Fruit fly (Drosophila melanogaster): ENCODE measurements around the gene BI-1.

DNA sequence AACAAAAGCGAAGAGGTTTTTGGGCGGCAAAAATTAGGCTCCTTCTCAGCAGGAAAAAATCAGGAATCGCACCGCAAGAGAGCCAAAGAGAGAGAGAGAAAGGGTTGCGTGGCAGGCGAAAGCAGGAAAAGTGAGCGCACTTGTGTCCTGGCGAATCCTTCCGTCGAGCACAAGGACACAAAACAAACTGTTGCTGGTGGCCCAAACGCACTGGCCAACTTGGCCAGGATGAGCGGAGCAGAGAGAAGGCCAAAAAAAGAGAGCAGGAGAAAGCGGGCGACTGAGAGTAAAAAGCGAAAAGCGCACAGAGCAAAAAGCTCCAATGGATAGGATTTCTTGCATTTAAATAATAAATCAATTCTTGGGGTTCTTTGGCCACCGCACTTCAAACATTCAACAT, 23.4 kb downstream of the BI-1 start:
- no peak for TF ChIP-seq CG6276 (GFP tag; optimal IDR thresholded peaks at IDR 0.05)
- no peak for TF ChIP-seq achi (GFP tag; optimal IDR thresholded peaks at IDR 0.05)
- no peak for TF ChIP-seq pdm3 (GFP tag; optimal IDR thresholded peaks at IDR 0.05)
- TF ChIP-seq OdsH (GFP tag; optimal IDR thresholded peaks at IDR 0.05), result no peak
- TF ChIP-seq Gug (GFP tag; IDR thresholded peaks at IDR 0.05), result no peak
- no peak for TF ChIP-seq Hr39 (GFP tag; optimal IDR thresholded peaks at IDR 0.05)
- no peak for TF ChIP-seq Ets96B (tag; optimal IDR thresholded peaks at IDR 0.05)
- no peak for TF ChIP-seq Eip78C (GFP tag)
- TF ChIP-seq svp (GFP tag), result no peak
- TF ChIP-seq acj6 (GFP tag; optimal IDR thresholded peaks at IDR 0.05), result no peak
- TF ChIP-seq CG11902 (GFP tag; optimal IDR thresholded peaks at IDR 0.05), result no peak
- no peak for TF ChIP-seq CG6808 (GFP tag; optimal IDR thresholded peaks at IDR 0.05)
- no peak for TF ChIP-seq CG10631 (GFP tag; optimal IDR thresholded peaks at IDR 0.05)
